Fruit fly (Drosophila melanogaster) whole organism, adult: Measurements from ENCODE around the gene CG17803.

Source experiments
- CG1620 ChIP-seq: fragments of 200-800 bp; sonication (Bioruptor generic); optimal IDR thresholded peaks from 2 replicates; lab custom pipeline; 2016; ENCODE audit warnings: missing biosample characterization, missing genetic modification characterization
- CG33017 ChIP-seq: fragments of 200-800 bp; sonication (Bioruptor generic); optimal IDR thresholded peaks from 2 replicates; lab custom pipeline; 2018; ENCODE audit warnings: missing biosample characterization, mild to moderate bottlenecking, missing genetic modification characterization, moderate library complexity
- CG7045 ChIP-seq: fragments of 200-800 bp; sonication (Bioruptor generic); optimal IDR thresholded peaks from 2 replicates; lab custom pipeline; 2017; ENCODE audit warnings: missing biosample characterization, mild to moderate bottlenecking, missing genetic modification characterization
- Crg-1 ChIP-seq: fragments of 200-800 bp; sonication (Bioruptor generic); optimal IDR thresholded peaks from 2 replicates; lab custom pipeline; 2016; ENCODE audit warnings: missing biosample characterization, missing genetic modification characterization
- bab1 ChIP-seq: fragments of 200-800 bp; sonication (Bioruptor generic); optimal IDR thresholded peaks from 3 replicates; lab custom pipeline; 2019; ENCODE audit warnings: missing biosample characterization, mild to moderate bottlenecking, missing genetic modification characterization, moderate library complexity
- cic ChIP-seq: fragments of 200-800 bp; sonication (Bioruptor generic); optimal IDR thresholded peaks from 2 replicates; lab custom pipeline; 2017; ENCODE audit warnings: missing biosample characterization, mild to moderate bottlenecking, missing genetic modification characterization, moderate library complexity
- kay ChIP-seq: fragments of 200-800 bp; sonication (Bioruptor generic); peaks from one replicate; lab custom pipeline; 2016; ENCODE audit warnings: missing biosample characterization, missing genetic modification characterization, borderline replicate concordance
- ovo ChIP-seq: fragments of 200-800 bp; sonication (Bioruptor generic); optimal IDR thresholded peaks from 2 replicates; lab custom pipeline; 2016; ENCODE audit warnings: missing biosample characterization, missing genetic modification characterization
- pad ChIP-seq: fragments of 200-800 bp; sonication (Bioruptor generic); optimal IDR thresholded peaks from 3 replicates; lab custom pipeline; 2017; ENCODE audit warnings: missing biosample characterization, missing genetic modification characterization, mild to moderate bottlenecking, moderate library complexity, missing genetic modification reagents
- tj ChIP-seq: fragments of 200-800 bp; sonication (Bioruptor generic); optimal IDR thresholded peaks from 3 replicates; lab custom pipeline; 2017; ENCODE audit warnings: missing biosample characterization, mild to moderate bottlenecking, missing genetic modification characterization, moderate library complexity
- toe ChIP-seq: fragments of 200-800 bp; sonication (Bioruptor generic); optimal IDR thresholded peaks from 2 replicates; lab custom pipeline; 2016; ENCODE audit warnings: missing biosample characterization, missing genetic modification characterization

- no peak for TF ChIP-seq CG1620 (GFP tag; lab: Kevin White, UChicago)
- TF ChIP-seq CG33017 (tag; lab: Kevin White, UChicago), result no peak
- TF ChIP-seq ovo (GFP tag; lab: Kevin White, UChicago), result no peak
- no peak for TF ChIP-seq bab1 (GFP tag; lab: Kevin White, UChicago)
- TF ChIP-seq tj (GFP tag; lab: Kevin White, UChicago), result no peak
- TF ChIP-seq cic (GFP tag; lab: Kevin White, UChicago), result no peak
- TF ChIP-seq Crg-1 (GFP tag; lab: Kevin White, UChicago), result no peak
- TF ChIP-seq toe (GFP tag; lab: Kevin White, UChicago), result no peak
- TF ChIP-seq kay (GFP tag; lab: Kevin White, UChicago), result no peak
- TF ChIP-seq CG7045 (GFP tag; lab: Kevin White, UChicago), result no peak
- no peak for TF ChIP-seq pad (GFP tag; lab: Kevin White, UChicago)
These were observed 11.2 kb upstream of the CG17803 start for dm6 chr3R:17812477-17812876.
